Fruit fly (Drosophila melanogaster) whole organism, prepupa: ENCODE measurements around the gene Gcn5.

Experiments
- Blimp-1 ChIP-seq: fragments of 200-800 bp; sonication (Bioruptor generic); optimal IDR thresholded peaks from 3 replicates; lab custom pipeline; 2017; ENCODE audit warnings: missing biosample characterization, missing genetic modification characterization, mild to moderate bottlenecking, moderate library complexity, missing genetic modification reagents
- CG10631 ChIP-seq: fragments of 200-800 bp; sonication (Bioruptor generic); optimal IDR thresholded peaks from 2 replicates; lab custom pipeline; 2016; ENCODE audit warnings: missing biosample characterization, missing genetic modification characterization
- CG10669 ChIP-seq: fragments of 200-800 bp; sonication (Bioruptor generic); optimal IDR thresholded peaks from 3 replicates; lab custom pipeline; 2018; ENCODE audit warnings: missing biosample characterization, mild to moderate bottlenecking, missing genetic modification characterization, moderate library complexity
- CG11294 ChIP-seq: fragments of 200-800 bp; sonication (Bioruptor generic); IDR thresholded peaks from 2 replicates; pipeline ENCODE4 v1.3.6; 2022; ENCODE audit warnings: missing biosample characterization, missing genetic modification characterization
- CG11762 ChIP-seq: fragments of 200-800 bp; sonication (Bioruptor generic); optimal IDR thresholded peaks from 3 replicates; lab custom pipeline; 2016; ENCODE audit warnings: missing biosample characterization, missing genetic modification characterization; ENCODE audit not compliant: insufficient read depth
- CG11902 ChIP-seq: fragments of 200-800 bp; sonication (Bioruptor generic); optimal IDR thresholded peaks from 3 replicates; lab custom pipeline; 2016; ENCODE audit warnings: missing biosample characterization, missing genetic modification characterization
- CG15336 ChIP-seq: fragments of 200-800 bp; sonication (Bioruptor generic); IDR thresholded peaks from 2 replicates; pipeline ENCODE4 v1.3.6; 2022; ENCODE audit warnings: missing biosample characterization, missing genetic modification characterization
- CG1621 ChIP-seq: fragments of 200-800 bp; sonication (Bioruptor generic); optimal IDR thresholded peaks from 3 replicates; lab custom pipeline; 2018; ENCODE audit warnings: missing biosample characterization, mild to moderate bottlenecking, missing genetic modification characterization
- CG3032 ChIP-seq: fragments of 200-800 bp; optimal IDR thresholded peaks from 2 replicates; lab custom pipeline; 2019; ENCODE audit warnings: missing biosample characterization, mild to moderate bottlenecking, missing genetic modification characterization, moderate library complexity
- CG31627 ChIP-seq: fragments of 200-800 bp; sonication (Bioruptor generic); optimal IDR thresholded peaks from 3 replicates; lab custom pipeline; 2016; ENCODE audit warnings: missing biosample characterization, missing genetic modification characterization
- CG32006 ChIP-seq: fragments of 200-800 bp; sonication (Bioruptor generic); optimal IDR thresholded peaks from 3 replicates; lab custom pipeline; 2017; ENCODE audit warnings: missing biosample characterization, mild to moderate bottlenecking, missing genetic modification characterization
- CG34406 ChIP-seq: fragments of 200-800 bp; sonication (Bioruptor generic); optimal IDR thresholded peaks from 3 replicates; lab custom pipeline; 2016; ENCODE audit warnings: missing biosample characterization, missing genetic modification characterization
- CG3919 ChIP-seq: fragments of 200-800 bp; sonication (Bioruptor generic); optimal IDR thresholded peaks from 3 replicates; lab custom pipeline; 2016; ENCODE audit warnings: missing biosample characterization, missing genetic modification characterization
- CG4318 ChIP-seq: fragments of 200-800 bp; sonication (Bioruptor generic); optimal IDR thresholded peaks from 3 replicates; lab custom pipeline; 2017; ENCODE audit warnings: missing biosample characterization, mild to moderate bottlenecking, missing genetic modification characterization
- CG6163 ChIP-seq: fragments of 200-800 bp; sonication (Bioruptor generic); IDR thresholded peaks from 3 replicates; pipeline ENCODE4 v1.3.6; 2022; ENCODE audit warnings: missing biosample characterization, missing genetic modification characterization
- CG6276 ChIP-seq: fragments of 200-800 bp; sonication (Bioruptor generic); optimal IDR thresholded peaks from 2 replicates; lab custom pipeline; 2017; ENCODE audit warnings: missing biosample characterization, mild to moderate bottlenecking, missing genetic modification characterization
- CG6792 ChIP-seq: fragments of 200-800 bp; sonication (Bioruptor generic); optimal IDR thresholded peaks from 3 replicates; lab custom pipeline; 2016; ENCODE audit warnings: missing biosample characterization, missing genetic modification characterization
- CG6854 ChIP-seq: fragments of 200-800 bp; sonication (Bioruptor generic); optimal IDR thresholded peaks from 2 replicates; lab custom pipeline; 2017; ENCODE audit warnings: missing biosample characterization, mild to moderate bottlenecking, missing genetic modification characterization
- CG7368 ChIP-seq: fragments of 200-800 bp; sonication (Bioruptor generic); optimal IDR thresholded peaks from 3 replicates; lab custom pipeline; 2016; ENCODE audit warnings: missing biosample characterization, missing genetic modification characterization
- CG8119 ChIP-seq: fragments of 200-800 bp; sonication (Bioruptor generic); IDR thresholded peaks from 3 replicates; pipeline ENCODE4 v1.3.6; 2022; ENCODE audit warnings: missing biosample characterization, missing genetic modification characterization
- CG8319 ChIP-seq: fragments of 200-800 bp; sonication (Bioruptor generic); optimal IDR thresholded peaks from 3 replicates; lab custom pipeline; 2016; ENCODE audit warnings: missing biosample characterization, missing genetic modification characterization
- CG8632 ChIP-seq: fragments of 200-800 bp; sonication (Bioruptor generic); optimal IDR thresholded peaks from 3 replicates; lab custom pipeline; 2016; ENCODE audit warnings: missing biosample characterization, missing genetic modification characterization
- Eip75B ChIP-seq: fragments of 200-800 bp; sonication (Bioruptor generic); optimal IDR thresholded peaks from 3 replicates; lab custom pipeline; 2016; ENCODE audit warnings: missing biosample characterization, missing genetic modification characterization
- Eip78C ChIP-seq: fragments of 200-800 bp; sonication (Bioruptor generic); peaks from one replicate; lab custom pipeline; 2016; ENCODE audit warnings: missing biosample characterization, missing genetic modification characterization
- Eip93F ChIP-seq: fragments of 200-800 bp; sonication (Bioruptor generic); optimal IDR thresholded peaks from 2 replicates; lab custom pipeline; 2016; ENCODE audit warnings: missing biosample characterization, mild to moderate bottlenecking, missing genetic modification characterization
- Ets96B ChIP-seq: fragments of 200-800 bp; optimal IDR thresholded peaks from 2 replicates; lab custom pipeline; 2019; ENCODE audit warnings: missing biosample characterization, mild to moderate bottlenecking, missing genetic modification characterization, moderate library complexity
- Gug ChIP-seq: fragments of 200-800 bp; sonication (Bioruptor generic); IDR thresholded peaks from 2 replicates; pipeline ENCODE4 v1.3.6; 2022; ENCODE audit warnings: missing biosample characterization, missing genetic modification characterization
- Hr38 ChIP-seq: sonication (Bioruptor generic); optimal IDR thresholded peaks from 2 replicates; lab custom pipeline; 2016; ENCODE audit warnings: missing biosample characterization, missing genetic modification characterization
- Hr4 ChIP-seq: fragments of 200-800 bp; sonication (Bioruptor generic); optimal IDR thresholded peaks from 3 replicates; lab custom pipeline; 2016; ENCODE audit warnings: missing biosample characterization, missing genetic modification characterization
- Met ChIP-seq: fragments of 200-800 bp; sonication (Bioruptor generic); optimal IDR thresholded peaks from 3 replicates; lab custom pipeline; 2016; ENCODE audit warnings: missing biosample characterization, missing genetic modification characterization
- OdsH ChIP-seq: fragments of 200-800 bp; sonication (Bioruptor generic); optimal IDR thresholded peaks from 3 replicates; lab custom pipeline; 2016; ENCODE audit warnings: missing biosample characterization, missing genetic modification characterization
- Smox ChIP-seq: fragments of 200-800 bp; sonication (Bioruptor generic); optimal IDR thresholded peaks from 3 replicates; lab custom pipeline; 2016; ENCODE audit warnings: missing biosample characterization, missing genetic modification characterization
- Sox15 ChIP-seq: fragments of 200-800 bp; sonication (Bioruptor generic); optimal IDR thresholded peaks from 3 replicates; lab custom pipeline; 2016; ENCODE audit warnings: missing biosample characterization, missing genetic modification characterization
- achi ChIP-seq: fragments of 200-800 bp; sonication (Bioruptor generic); optimal IDR thresholded peaks from 3 replicates; lab custom pipeline; 2016; ENCODE audit warnings: missing biosample characterization, missing genetic modification characterization
- cyc ChIP-seq: fragments of 200-800 bp; sonication (Bioruptor generic); optimal IDR thresholded peaks from 3 replicates; lab custom pipeline; 2016; ENCODE audit warnings: missing biosample characterization, missing genetic modification characterization
- dac ChIP-seq: fragments of 200-800 bp; sonication (Bioruptor generic); optimal IDR thresholded peaks from 2 replicates; lab custom pipeline; 2017; ENCODE audit warnings: missing biosample characterization, mild to moderate bottlenecking, missing genetic modification characterization
- eg ChIP-seq: fragments of 200-800 bp; sonication (Bioruptor generic); IDR thresholded peaks from 3 replicates; pipeline ENCODE4 v1.3.6; 2022; ENCODE audit warnings: missing biosample characterization, missing genetic modification characterization
- esn ChIP-seq: fragments of 200-800 bp; sonication (Bioruptor generic); optimal IDR thresholded peaks from 2 replicates; lab custom pipeline; 2016; ENCODE audit warnings: missing biosample characterization, mild to moderate bottlenecking, missing genetic modification characterization, moderate library complexity
- fd85E ChIP-seq: fragments of 200-800 bp; sonication (Bioruptor generic); optimal IDR thresholded peaks from 3 replicates; lab custom pipeline; 2016; ENCODE audit warnings: missing biosample characterization, missing genetic modification characterization
- fkh ChIP-seq: fragments of 200-800 bp; sonication (Bioruptor generic); optimal IDR thresholded peaks from 3 replicates; lab custom pipeline; 2017; ENCODE audit warnings: missing biosample characterization, mild to moderate bottlenecking, missing genetic modification characterization, moderate library complexity
- lz ChIP-seq: fragments of 200-800 bp; sonication (Bioruptor generic); optimal IDR thresholded peaks from 3 replicates; lab custom pipeline; 2016; ENCODE audit warnings: missing biosample characterization, missing genetic modification characterization
- net ChIP-seq: fragments of 200-800 bp; sonication (Bioruptor generic); optimal IDR thresholded peaks from 3 replicates; lab custom pipeline; 2016; ENCODE audit warnings: missing biosample characterization, missing genetic modification characterization
- salr ChIP-seq, 2 experiments: fragments of 200-800 bp; sonication (Bioruptor generic); optimal IDR thresholded peaks; 3 replicates each; lab custom pipeline; 2016 to 2018; ENCODE audit warnings: missing biosample characterization in 2 of 2, missing genetic modification characterization in 2 of 2, mild to moderate bottlenecking in 1 of 2
- ss ChIP-seq, 2 experiments: fragments of 200-800 bp; sonication (Bioruptor generic); optimal IDR thresholded peaks; 2 replicates in 1 of 2; 3 replicates in 1 of 2; lab custom pipeline; 2017 to 2018; ENCODE audit warnings: mild to moderate bottlenecking in 2 of 2, missing biosample characterization in 2 of 2, missing genetic modification characterization in 2 of 2, moderate library complexity in 1 of 2
- svp ChIP-seq: fragments of 200-800 bp; sonication (Bioruptor generic); peaks from one replicate; lab custom pipeline; 2016; ENCODE audit warnings: missing biosample characterization, missing genetic modification characterization
- vri ChIP-seq: fragments of 200-800 bp; sonication (Bioruptor generic); optimal IDR thresholded peaks from 3 replicates; lab custom pipeline; 2016; ENCODE audit warnings: missing biosample characterization, mild to moderate bottlenecking, missing genetic modification characterization

The Gcn5 gene

dm6 chr3L:12505990-12506389 lies 17.8 kb downstream of the Gcn5 start:
- TF ChIP-seq Ets96B (tag; lab: Kevin White, UChicago) (no peak), CG8119 (no peak), fd85E (GFP tag; lab: Kevin White, UChicago) (no peak), Eip93F (GFP tag; lab: Kevin White, UChicago) (no peak), lz (GFP tag; lab: Kevin White, UChicago) (no peak), dac (GFP tag; lab: Kevin White, UChicago) (no peak)

- TF ChIP-seq cyc (GFP tag; lab: Kevin White, UChicago) = peak; percentile 54
- no peak for TF ChIP-seq CG6854 (GFP tag; lab: Kevin White, UChicago)
- no peak for TF ChIP-seq Eip78C
- no peak for TF ChIP-seq CG10631 (GFP tag; lab: Kevin White, UChicago)
- TF ChIP-seq Eip93F (GFP tag; lab: Kevin White, UChicago) = peak; percentile 52
- 0 out of 2 replicates have a peak, but pooled peaks have one; percentile 35 for TF ChIP-seq CG15336 (GFP tag; lab: Robert Waterston, UW)
- peak; percentile 21 for TF ChIP-seq CG6792
- no peak for TF ChIP-seq svp (GFP tag; lab: Kevin White, UChicago)
- TF ChIP-seq CG11902 (GFP tag; lab: Kevin White, UChicago) = no peak
- TF ChIP-seq salr (GFP tag; optimal IDR thresholded peaks at IDR 0.05; lab: Kevin White, UChicago) = no peak
- TF ChIP-seq CG34406 (GFP tag; lab: Kevin White, UChicago) = peak; percentile 19
- TF ChIP-seq CG8632 (GFP tag; lab: Kevin White, UChicago) = no peak
- TF ChIP-seq vri (GFP tag; lab: Kevin White, UChicago) = no peak
- TF ChIP-seq CG8119 = peak; percentile 32; the same call in 1 of the 3 replicates
- TF ChIP-seq CG1621 (tag; lab: Kevin White, UChicago) = peak; percentile 11
- TF ChIP-seq lz (GFP tag; lab: Kevin White, UChicago) = no peak
- TF ChIP-seq esn (GFP tag; lab: Kevin White, UChicago) = peak; percentile 54
- peak; percentile 45 for TF ChIP-seq fkh (GFP tag; lab: Kevin White, UChicago)
- TF ChIP-seq CG31627 (GFP tag; lab: Kevin White, UChicago) = peak; percentile 31
- TF ChIP-seq CG11762 (GFP tag; lab: Kevin White, UChicago) = peak; percentile 8
- TF ChIP-seq CG3032 (tag; lab: Kevin White, UChicago) = peak; percentile 21
- 0 out of 3 replicates have a peak, but pooled peaks have one; percentile 18 for TF ChIP-seq CG6163 (GFP tag; lab: Robert Waterston, UW)
- TF ChIP-seq CG10669 (GFP tag; lab: Kevin White, UChicago) = no peak
- no peak for TF ChIP-seq OdsH (GFP tag; lab: Kevin White, UChicago)
- TF ChIP-seq Ets96B (tag; lab: Kevin White, UChicago) = peak; percentile 4
- peak; percentile 54 for TF ChIP-seq CG3919
- TF ChIP-seq, all 60 proteins: peak for 15
These were observed 19.8 kb downstream of the Gcn5 start, which contains the start of the genes CG10646 and vih for dm6 chr3L:12503865-12504650. Gene CG10646, minus strand, starts transcription at chr3L:12503894. Gene vih, plus strand, starts transcription at chr3L:12504292.

- peak; percentile 68 for TF ChIP-seq Eip75B
- no peak for TF ChIP-seq CG32006
- TF ChIP-seq CG11294 (GFP tag; lab: Robert Waterston, UW) = no peak
- no peak for TF ChIP-seq ss (GFP tag; optimal IDR thresholded peaks at IDR 0.05; lab: Kevin White, UChicago)
- no peak for TF ChIP-seq net (GFP tag; lab: Kevin White, UChicago)
- TF ChIP-seq Hr38 (GFP tag; lab: Kevin White, UChicago) = no peak
- TF ChIP-seq fkh (GFP tag; lab: Kevin White, UChicago) = peak; percentile 65
- no peak for TF ChIP-seq Gug (GFP tag; lab: Robert Waterston, UW)
- peak; percentile 56 for TF ChIP-seq Hr4 (GFP tag; lab: Kevin White, UChicago)
- peak; percentile 41 for TF ChIP-seq achi (GFP tag; lab: Kevin White, UChicago)
- no peak for TF ChIP-seq dac (GFP tag; lab: Kevin White, UChicago)
- no peak for TF ChIP-seq CG8319 (GFP tag; lab: Kevin White, UChicago)
- no peak for TF ChIP-seq eg (GFP tag; lab: Robert Waterston, UW)
- TF ChIP-seq CG7368 (GFP tag; lab: Kevin White, UChicago) = no peak
- TF ChIP-seq CG1621 (tag; lab: Kevin White, UChicago) = peak; percentile 44
- TF ChIP-seq CG4318 (GFP tag; lab: Kevin White, UChicago) = no peak
- peak; percentile 23 for TF ChIP-seq OdsH (GFP tag; lab: Kevin White, UChicago)
- no peak for TF ChIP-seq CG6276
- TF ChIP-seq Blimp-1 = peak; percentile 8
- no peak for TF ChIP-seq CG10669 (GFP tag; lab: Kevin White, UChicago)
- peak; percentile 33 for TF ChIP-seq CG6854 (GFP tag; lab: Kevin White, UChicago)
- TF ChIP-seq Met (GFP tag; lab: Kevin White, UChicago) = no peak
- no peak for TF ChIP-seq Sox15
- TF ChIP-seq Smox (GFP tag; lab: Kevin White, UChicago) = no peak
- TF ChIP-seq CG31627 (GFP tag; lab: Kevin White, UChicago) = peak; percentile 40
These were observed 22.6 kb downstream of the Gcn5 start, which contains the start of the genes CG10638 and CG10681 for dm6 chr3L:12501249-12501648. Gene CG10638, minus strand, starts transcription at chr3L:12501311. Gene CG10681, plus strand, starts transcription at chr3L:12501513.
